Fruit fly (Drosophila melanogaster): ENCODE measurements around the gene mtd.

DNA sequence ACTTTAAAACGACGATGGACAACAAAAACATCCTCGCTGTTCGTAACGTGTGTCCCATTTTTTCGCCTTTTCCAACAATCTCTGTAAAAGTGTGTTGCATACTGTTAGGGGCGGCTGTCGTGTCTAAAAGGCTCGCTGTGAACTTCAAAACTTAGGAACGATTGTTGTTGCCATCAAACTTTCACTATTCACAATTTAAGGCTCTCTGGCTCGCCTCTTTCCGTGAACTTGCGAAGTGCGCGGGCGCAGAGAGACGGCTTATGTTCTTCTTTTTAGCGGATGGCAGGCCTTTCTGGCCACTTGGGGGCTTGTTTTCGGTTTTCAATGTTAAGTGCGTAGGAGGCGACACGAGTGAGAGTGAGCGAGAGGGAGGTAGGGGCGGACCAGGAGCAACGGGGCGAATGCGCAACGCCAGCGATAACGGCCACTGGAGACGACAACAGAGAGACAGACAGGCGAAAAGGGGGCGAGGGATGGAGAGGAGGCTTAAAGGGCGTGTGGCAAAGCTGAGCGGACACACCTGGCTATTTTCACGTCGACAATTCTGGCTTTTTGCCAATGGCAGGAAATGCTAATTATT is at the start of gene mtd:
- no peak for TF ChIP-seq Awh (GFP tag; IDR thresholded peaks at IDR 0.05)
- no peak for TF ChIP-seq CG11398 (GFP tag; optimal IDR thresholded peaks at IDR 0.05)
- TF ChIP-seq Chrac-16 (GFP tag; optimal IDR thresholded peaks at IDR 0.05) = no peak
- no peak for TF ChIP-seq grn (GFP tag; optimal IDR thresholded peaks at IDR 0.05)
- no peak for TF ChIP-seq CG18476 (GFP tag; optimal IDR thresholded peaks at IDR 0.05)
- no peak for TF ChIP-seq CG30403 (GFP tag; optimal IDR thresholded peaks at IDR 0.05)
- no peak for TF ChIP-seq CG34422 (GFP tag; IDR thresholded peaks at IDR 0.05)
- TF ChIP-seq cas (GFP tag; IDR thresholded peaks at IDR 0.05) = no peak
- no peak for TF ChIP-seq Sry-β (GFP tag; optimal IDR thresholded peaks at IDR 0.05)
- TF ChIP-seq CG1792 (GFP tag; optimal IDR thresholded peaks at IDR 0.05) = no peak
- TF ChIP-seq Ptx1 (GFP tag; IDR thresholded peaks at IDR 0.05) = no peak

All from whole organism, embryonic.